Fruit fly (Drosophila melanogaster): Measurements from ENCODE around the gene Sema1a.

The Sema1a gene

DNA sequence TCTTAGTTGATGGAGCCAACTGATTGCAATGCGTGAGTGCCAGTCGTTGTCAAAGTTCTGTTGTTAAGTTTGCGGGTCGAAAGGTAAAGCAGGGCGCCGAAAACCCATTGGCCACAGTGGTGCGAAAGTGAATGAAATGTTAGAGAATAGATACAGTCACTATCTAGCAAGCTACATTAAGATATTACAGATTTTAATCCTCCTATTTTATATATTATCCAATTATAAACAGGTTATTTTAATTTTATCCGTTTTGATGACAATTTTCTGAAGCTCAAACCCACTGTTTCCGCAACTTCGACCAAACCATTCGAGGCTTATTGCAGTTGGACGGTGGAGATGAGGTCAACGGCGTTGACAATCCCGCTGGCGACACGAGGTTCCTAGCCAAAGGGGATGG is 10.5 kb downstream of the Sema1a start:
- TF ChIP-seq salm (tag; optimal IDR thresholded peaks at IDR 0.05) (no peak), insv (GFP tag; optimal IDR thresholded peaks at IDR 0.05) (no peak), slp2 (GFP tag; optimal IDR thresholded peaks at IDR 0.05) (no peak), Fer2 (tag; optimal IDR thresholded peaks at IDR 0.05) (no peak), gt (GFP tag; IDR thresholded peaks at IDR 0.05) (no peak), jumu (GFP tag; optimal IDR thresholded peaks at IDR 0.05) (no peak), Hand (GFP tag; optimal IDR thresholded peaks at IDR 0.05) (no peak), CG12744 (GFP tag; optimal IDR thresholded peaks at IDR 0.05) (no peak), ro (GFP tag; IDR thresholded peaks at IDR 0.05) (no peak), lov (optimal IDR thresholded peaks at IDR 0.05) (no peak), lov (GFP tag; IDR thresholded peaks at IDR 0.05) (no peak), psq (GFP tag; optimal IDR thresholded peaks at IDR 0.05) (no peak), CG12391 (tag; optimal IDR thresholded peaks at IDR 0.05) (peak; percentile 34), scrt (GFP tag; optimal IDR thresholded peaks at IDR 0.05) (no peak), sqz (GFP tag; optimal IDR thresholded peaks at IDR 0.05) (no peak), fd102C (GFP tag; optimal IDR thresholded peaks at IDR 0.05) (no peak), Nf-YB (GFP tag; optimal IDR thresholded peaks at IDR 0.05) (no peak), Sry-δ (GFP tag; optimal IDR thresholded peaks at IDR 0.05) (no peak), crc (GFP tag; optimal IDR thresholded peaks at IDR 0.05) (no peak), so (GFP tag; IDR thresholded peaks at IDR 0.05) (no peak), trem (tag; optimal IDR thresholded peaks at IDR 0.05) (peak; percentile 29), MESR4 (GFP tag; optimal IDR thresholded peaks at IDR 0.05) (no peak), CG1529 (GFP tag; optimal IDR thresholded peaks at IDR 0.05) (peak; percentile 4), CG15514 (GFP tag; optimal IDR thresholded peaks at IDR 0.05) (no peak), CG18764 (GFP tag; optimal IDR thresholded peaks at IDR 0.05) (peak; percentile 8), CG10431 (GFP tag; optimal IDR thresholded peaks at IDR 0.05) (no peak), ERR (GFP tag; optimal IDR thresholded peaks at IDR 0.05) (no peak), CG1602 (GFP tag; optimal IDR thresholded peaks at IDR 0.05) (no peak), H2.0 (GFP tag; IDR thresholded peaks at IDR 0.05) (no peak), CG12236 (GFP tag; optimal IDR thresholded peaks at IDR 0.05) (no peak), CG7987 (GFP tag; optimal IDR thresholded peaks at IDR 0.05) (no peak), dm (GFP tag; optimal IDR thresholded peaks at IDR 0.05) (no peak), emc (GFP tag; optimal IDR thresholded peaks at IDR 0.05) (no peak), Dll (GFP tag; IDR thresholded peaks at IDR 0.05; ENCODE audit: partially characterized antibody) (no peak), CG32532 (GFP tag; IDR thresholded peaks at IDR 0.05) (no peak), Fer3 (tag; optimal IDR thresholded peaks at IDR 0.05) (peak; percentile 11), Abd-B (GFP tag; optimal IDR thresholded peaks at IDR 0.05) (no peak), btn (GFP tag; optimal IDR thresholded peaks at IDR 0.05) (no peak), pan (optimal IDR thresholded peaks at IDR 0.05) (no peak), pan (GFP tag; optimal IDR thresholded peaks at IDR 0.05 in 1 of 2, IDR thresholded peaks at IDR 0.05 in 1 of 2) (peak in 1 of 2 experiments; percentile 39), HmgD (GFP tag; optimal IDR thresholded peaks at IDR 0.05) (no peak), Rx (GFP tag; IDR thresholded peaks at IDR 0.05) (no peak), CG30431 (GFP tag; optimal IDR thresholded peaks at IDR 0.05) (peak; percentile 16), CG10209 (GFP tag; optimal IDR thresholded peaks at IDR 0.05) (peak; percentile 9), Lim3 (GFP tag; IDR thresholded peaks at IDR 0.05) (no peak), org-1 (GFP tag; optimal IDR thresholded peaks at IDR 0.05) (no peak), CG7357 (GFP tag; IDR thresholded peaks at IDR 0.05) (no peak), CG10654 (GFP tag; optimal IDR thresholded peaks at IDR 0.05) (no peak), Hsf (GFP tag; optimal IDR thresholded peaks at IDR 0.05) (no peak), hth (optimal IDR thresholded peaks at IDR 0.05) (no peak), tgo (GFP tag; IDR thresholded peaks at IDR 0.05) (no peak), stwl (tag; optimal IDR thresholded peaks at IDR 0.05) (no peak), ttk (GFP tag; IDR thresholded peaks at IDR 0.05) (no peak), CG9215 (GFP tag; IDR thresholded peaks at IDR 0.05) (no peak)

Measured in whole organism, embryonic.